Comparison of ENCODE assay signal across 6 worm cellular contexts in the genomic region with DNA sequence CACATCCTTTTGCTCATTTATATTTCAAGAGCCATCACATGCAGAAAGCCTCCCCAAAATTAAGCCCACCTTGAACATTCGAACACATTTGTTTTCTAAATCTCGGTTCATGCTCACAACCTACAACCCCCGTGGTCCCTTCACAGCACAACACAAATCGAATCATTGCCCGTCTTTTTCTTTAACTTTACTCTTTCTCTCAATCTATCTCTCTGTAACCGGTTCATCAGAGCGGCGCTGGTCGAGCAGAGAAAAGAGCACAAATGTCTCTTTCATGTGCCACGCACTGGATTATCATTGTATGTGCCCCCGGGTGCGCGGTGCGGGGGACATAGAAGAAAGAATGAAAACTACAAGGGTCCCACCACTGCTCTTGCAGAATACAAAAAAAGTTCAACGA.
TF ChIP-seq lines count a peak whose summit lies in the region.

No protein-coding gene starts in this region.

TF ChIP-seq in whole organism, L1 larva, 84 proteins besides CTCF, POLR2A, EP300 and RAD21 (continues in another document):
- TF ChIP-seq Y116A8C.19 (tag; optimal IDR thresholded peaks at IDR 0.05; lab: Kevin White, UChicago; ENCODE audit: borderline replicate concordance) (no peak), snu-23 (GFP tag; optimal IDR thresholded peaks at IDR 0.05; lab: Kevin White, UChicago) (no peak), mab-9 (GFP tag; IDR thresholded peaks at IDR 0.05; lab: Robert Waterston, UW) (no peak), vab-15 (tag; optimal IDR thresholded peaks at IDR 0.05; lab: Kevin White, UChicago) (no peak), lin-13 (GFP tag; optimal IDR thresholded peaks at IDR 0.05; lab: Kevin White, UChicago) (no peak), ceh-63 (GFP tag; optimal IDR thresholded peaks at IDR 0.05; lab: Kevin White, UChicago) (no peak), hpl-2 (GFP tag; optimal IDR thresholded peaks at IDR 0.05; lab: Kevin White, UChicago) (no peak), sup-37 (GFP tag; optimal IDR thresholded peaks at IDR 0.05; lab: Kevin White, UChicago) (no peak), ceh-90 (tag; optimal IDR thresholded peaks at IDR 0.05; lab: Kevin White, UChicago) (no peak), ces-1 (GFP tag; optimal IDR thresholded peaks at IDR 0.05; lab: Kevin White, UChicago) (no peak), lin-14 (GFP tag; optimal IDR thresholded peaks at IDR 0.05; lab: Kevin White, UChicago) (peak; percentile 43), swsn-7 (tag; optimal IDR thresholded peaks at IDR 0.05; lab: Kevin White, UChicago) (no peak), efl-3 (GFP tag; optimal IDR thresholded peaks at IDR 0.05; lab: Kevin White, UChicago) (no peak), C16A3.4 (tag; optimal IDR thresholded peaks at IDR 0.05; lab: Kevin White, UChicago) (no peak)

TF ChIP-seq in whole organism, L3 larva, 47 proteins besides CTCF, POLR2A, EP300 and RAD21:
- TF ChIP-seq fkh-10 (GFP tag; optimal IDR thresholded peaks at IDR 0.05; lab: Kevin White, UChicago) (peak; percentile 25), ztf-11 (tag; optimal IDR thresholded peaks at IDR 0.05; lab: Kevin White, UChicago) (no peak), nhr-28 (tag; optimal IDR thresholded peaks at IDR 0.05; lab: Kevin White, UChicago) (no peak), egl-27 (tag; optimal IDR thresholded peaks at IDR 0.05; lab: Kevin White, UChicago) (no peak), unc-39 (tag; optimal IDR thresholded peaks at IDR 0.05; lab: Kevin White, UChicago) (no peak)

TF ChIP-seq in whole organism, L4 larva, 104 proteins besides CTCF, POLR2A, EP300 and RAD21:
- TF ChIP-seq hmg-1.1 (GFP tag; IDR thresholded peaks at IDR 0.05; lab: Robert Waterston, UW) (0 out of 2 replicates have a peak, but pooled peaks have one; percentile 22), Y75B8A.6 (GFP tag; IDR thresholded peaks at IDR 0.05; lab: Robert Waterston, UW) (no peak), zip-2 (tag; optimal IDR thresholded peaks at IDR 0.05; lab: Kevin White, UChicago) (no peak), ceh-20 (GFP tag; IDR thresholded peaks at IDR 0.05; lab: Robert Waterston, UW) (no peak), Y5F2A.4 (GFP tag; optimal IDR thresholded peaks at IDR 0.05; lab: Kevin White, UChicago) (no peak), duxl-1 (tag; optimal IDR thresholded peaks at IDR 0.05; lab: Kevin White, UChicago; ENCODE audit: poor library complexity) (no peak), egl-27 (tag; optimal IDR thresholded peaks at IDR 0.05; lab: Kevin White, UChicago) (no peak), aha-1 (tag; lab: Kevin White, UChicago) (peak; percentile 49)

TF ChIP-seq in whole organism, late embryonic, 69 proteins besides CTCF, POLR2A, EP300 and RAD21:
- TF ChIP-seq unc-42 (tag; optimal IDR thresholded peaks at IDR 0.05; lab: Kevin White, UChicago) (peak; percentile 79), unc-3 (GFP tag; conservative IDR thresholded peaks at IDR 0.05; lab: Robert Waterston, UW) (no peak), unc-3 (tag; optimal IDR thresholded peaks at IDR 0.05; lab: Kevin White, UChicago) (no peak), madf-2 (tag; optimal IDR thresholded peaks at IDR 0.05; lab: Kevin White, UChicago) (no peak), pros-1 (tag; optimal IDR thresholded peaks at IDR 0.05; lab: Kevin White, UChicago) (no peak)

TF ChIP-seq in whole organism, mixed stage, embryonic, 35 proteins besides CTCF, POLR2A, EP300 and RAD21:
- peak; percentile 82 for TF ChIP-seq ces-1 (GFP tag; optimal IDR thresholded peaks at IDR 0.05; lab: Kevin White, UChicago)
- TF ChIP-seq nhr-2 (tag; optimal IDR thresholded peaks at IDR 0.05; lab: Kevin White, UChicago): no peak

TF ChIP-seq in whole organism, young adult, 124 proteins besides CTCF, POLR2A, EP300 and RAD21:
- TF ChIP-seq C17E4.6 (GFP tag; IDR thresholded peaks at IDR 0.05; lab: Robert Waterston, UW) (no peak), zfh-2 (GFP tag; conservative IDR thresholded peaks at IDR 0.05; lab: Robert Waterston, UW) (0 out of 2 replicates have a peak, but pooled peaks have one; percentile 15), egl-44 (GFP tag; IDR thresholded peaks at IDR 0.05; lab: Robert Waterston, UW) (no peak), K12H6.12 (tag; optimal IDR thresholded peaks at IDR 0.05; lab: Kevin White, UChicago) (peak; percentile 26), lin-26 (GFP tag; IDR thresholded peaks at IDR 0.05; lab: Robert Waterston, UW) (0 out of 2 replicates have a peak, but pooled peaks have one; percentile 49)
